Worm (Caenorhabditis elegans): ENCODE measurements around the gene gldi-11.

- TF ChIP-seq ceh-16 (tag; optimal IDR thresholded peaks at IDR 0.05) (no peak), egl-27 (tag; optimal IDR thresholded peaks at IDR 0.05) (no peak), aly-2 (tag; optimal IDR thresholded peaks at IDR 0.05) (no peak), sea-2 (GFP tag; optimal IDR thresholded peaks at IDR 0.05) (no peak), lin-39 (tag; optimal IDR thresholded peaks at IDR 0.05) (no peak), ceh-28 (tag; optimal IDR thresholded peaks at IDR 0.05) (no peak)
Observed at ce11 chrII:4953289-4953688, 7.7 kb upstream of the gldi-11 start, which contains the start of gene ndx-3.
